Fruit fly (Drosophila melanogaster) Kc167 (cell line): Measurements from ENCODE around the gene MED17.

ENCODE experiments used
- Myc ChIP-seq: fragments of >200 bp; optimal IDR thresholded peaks from 2 replicates; lab custom pipeline; 2017; ENCODE audit warnings: missing external identifiers
- Sin3A ChIP-seq: fragments of >200 bp; optimal IDR thresholded peaks from 2 replicates; lab custom pipeline; 2018; ENCODE audit warnings: missing external identifiers

DNA sequence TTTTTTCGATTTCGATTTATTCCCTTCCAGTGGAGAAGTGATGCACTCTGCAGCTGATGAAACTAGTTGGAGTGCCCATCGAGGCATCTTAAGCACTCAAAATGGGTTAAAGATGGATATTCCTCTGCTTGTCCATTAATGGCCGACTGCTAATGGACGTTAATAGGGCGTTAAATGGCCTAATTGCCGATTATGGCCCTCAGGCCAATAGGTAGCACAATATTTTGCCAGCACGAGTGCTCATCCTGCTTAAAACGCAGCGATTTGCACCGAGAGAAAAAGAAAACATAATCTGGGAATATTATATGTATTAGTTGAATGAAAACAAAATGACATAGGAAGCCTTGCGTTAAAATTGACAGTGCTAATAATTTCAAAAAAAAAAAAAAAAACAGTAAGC is 19.6 kb downstream of the MED17 start, which contains the start of gene CG44158:
- TF ChIP-seq Sin3A (lab: Kevin White, UChicago), result no peak
- no peak for TF ChIP-seq Myc (lab: Kevin White, UChicago)
